Comparison of ENCODE assay signal across 1 fruit fly cellular context in genomic region chr3L:21492723-21493316, dm6.
TF ChIP-seq lines count a peak whose summit lies in the region.

TSS of gene CG7202 (minus strand) at chr3L:21492773.
TSS of gene CG7519 (plus strand) at chr3L:21493083.

TF ChIP-seq in whole organism, embryonic, 481 proteins besides CTCF, POLR2A, EP300 and RAD21 (continued from another document):
- no peak for TF ChIP-seq CG33213 (GFP tag; optimal IDR thresholded peaks at IDR 0.05; lab: Kevin White, UChicago)
- peak; percentile 38 for TF ChIP-seq dm (GFP tag; optimal IDR thresholded peaks at IDR 0.05; lab: Kevin White, UChicago)
- TF ChIP-seq CG14710 (tag; optimal IDR thresholded peaks at IDR 0.05; lab: Kevin White, UChicago), result peak; percentile 9
- no peak for TF ChIP-seq CG12104 (GFP tag; optimal IDR thresholded peaks at IDR 0.05; lab: Kevin White, UChicago)
- TF ChIP-seq luna (GFP tag; optimal IDR thresholded peaks at IDR 0.05; lab: Kevin White, UChicago), result no peak
- no peak for TF ChIP-seq CG31365 (tag; optimal IDR thresholded peaks at IDR 0.05; lab: Kevin White, UChicago)
- no peak for TF ChIP-seq Gsc (GFP tag; IDR thresholded peaks at IDR 0.05; lab: Robert Waterston, UW)
- peak; percentile 43 for TF ChIP-seq CG3995 (GFP tag; optimal IDR thresholded peaks at IDR 0.05; lab: Kevin White, UChicago)
- TF ChIP-seq cas (GFP tag; IDR thresholded peaks at IDR 0.05; lab: Robert Waterston, UW), result no peak
- peak; percentile 47 for TF ChIP-seq trem (tag; optimal IDR thresholded peaks at IDR 0.05; lab: Kevin White, UChicago)
- TF ChIP-seq Med (GFP tag; lab: Kevin White, UChicago), result peak; percentile 24
- peak; percentile 45; the same call in 1 of the 2 replicates for TF ChIP-seq MBD-R2 (GFP tag; IDR thresholded peaks at IDR 0.05; lab: Robert Waterston, UW)
- no peak for TF ChIP-seq CG2199 (GFP tag; IDR thresholded peaks at IDR 0.05; lab: Robert Waterston, UW)
